Fruit fly (Drosophila melanogaster) whole organism, embryonic: ENCODE measurements around the gene Eig71Ei.

Experiments
- Aef1 ChIP-seq: fragments of 200-800 bp; sonication (Bioruptor generic); IDR thresholded peaks from 3 replicates; pipeline ENCODE4 v1.3.6; 2022; ENCODE audit warnings: missing biosample characterization, missing genetic modification characterization
- Awh ChIP-seq: fragments of 200-800 bp; sonication (Bioruptor generic); IDR thresholded peaks from 2 replicates; pipeline ENCODE4, ENCODE4 v1.3.6; 2022; ENCODE audit warnings: missing biosample characterization, missing genetic modification characterization
- Bteb2 ChIP-seq: fragments of 200-800 bp; sonication (Bioruptor generic); optimal IDR thresholded peaks from 2 replicates; lab custom pipeline; 2016; ENCODE audit warnings: missing biosample characterization, missing genetic modification characterization
- C15 ChIP-seq: fragments of 200-800 bp; sonication (Bioruptor generic); IDR thresholded peaks from 3 replicates; pipeline ENCODE4 v1.3.6; 2022; ENCODE audit warnings: missing biosample characterization, missing genetic modification characterization
- CG1024 ChIP-seq: fragments of 200-800 bp; sonication (Bioruptor generic); IDR thresholded peaks from 2 replicates; pipeline ENCODE4 v1.3.6; 2022; ENCODE audit warnings: missing biosample characterization, missing genetic modification characterization
- CG10979 ChIP-seq: fragments of 200-800 bp; sonication (Bioruptor generic); optimal IDR thresholded peaks from 2 replicates; lab custom pipeline; 2018; ENCODE audit warnings: missing biosample characterization, mild to moderate bottlenecking, missing genetic modification characterization, moderate library complexity
- CG11695 ChIP-seq: fragments of 200-800 bp; sonication (Bioruptor generic); IDR thresholded peaks from 3 replicates; pipeline ENCODE4 v1.3.6; 2022; ENCODE audit warnings: missing biosample characterization, missing genetic modification characterization
- CG1529 ChIP-seq: fragments of 200-800 bp; sonication (Bioruptor generic); optimal IDR thresholded peaks from 3 replicates; lab custom pipeline; 2018; ENCODE audit warnings: missing biosample characterization, missing genetic modification characterization
- CG17385 ChIP-seq: fragments of 200-800 bp; sonication (Bioruptor generic); optimal IDR thresholded peaks from 3 replicates; lab custom pipeline; 2018; ENCODE audit warnings: missing biosample characterization, mild to moderate bottlenecking, missing genetic modification characterization
- CG2116 ChIP-seq: fragments of 200-800 bp; sonication (Bioruptor generic); optimal IDR thresholded peaks from 3 replicates; lab custom pipeline; 2018; ENCODE audit warnings: missing biosample characterization, mild to moderate bottlenecking, missing genetic modification characterization
- CG3163 ChIP-seq: fragments of 200-800 bp; sonication (Bioruptor generic); optimal IDR thresholded peaks from 3 replicates; lab custom pipeline; 2016; ENCODE audit warnings: missing biosample characterization, missing genetic modification characterization
- CG33213 ChIP-seq: fragments of 200-800 bp; sonication (Bioruptor generic); optimal IDR thresholded peaks from 3 replicates; lab custom pipeline; 2016; ENCODE audit warnings: missing biosample characterization, missing genetic modification characterization
- CG3995 ChIP-seq: fragments of 200-800 bp; sonication (Bioruptor generic); optimal IDR thresholded peaks from 3 replicates; lab custom pipeline; 2016; ENCODE audit warnings: missing biosample characterization, missing genetic modification characterization
- CG43689 ChIP-seq: fragments of 200-800 bp; sonication (Bioruptor generic); IDR thresholded peaks from 2 replicates; pipeline ENCODE4 v1.3.6; 2022; ENCODE audit warnings: missing biosample characterization, missing genetic modification characterization
- CG4854 ChIP-seq: fragments of 200-800 bp; sonication (Bioruptor generic); optimal IDR thresholded peaks from 2 replicates; lab custom pipeline; 2016; ENCODE audit warnings: missing biosample characterization, missing genetic modification characterization, inconsistent platforms
- CG6654 ChIP-seq: fragments of 200-800 bp; sonication (Bioruptor generic); optimal IDR thresholded peaks from 2 replicates; lab custom pipeline; 2017; ENCODE audit warnings: missing biosample characterization, mild to moderate bottlenecking, missing genetic modification characterization
- CG8281 ChIP-seq: fragments of 200-800 bp; sonication (Bioruptor generic); optimal IDR thresholded peaks from 2 replicates; lab custom pipeline; 2018; ENCODE audit warnings: missing biosample characterization, mild to moderate bottlenecking, missing genetic modification characterization, moderate library complexity
- CG8944 ChIP-seq: fragments of 200-800 bp; sonication (Bioruptor generic); optimal IDR thresholded peaks from 3 replicates; lab custom pipeline; 2016; ENCODE audit warnings: missing biosample characterization, missing genetic modification characterization
- CG9817 ChIP-seq: fragments of 200-800 bp; sonication (Bioruptor generic); optimal IDR thresholded peaks from 2 replicates; lab custom pipeline; 2018; ENCODE audit warnings: missing biosample characterization, mild to moderate bottlenecking, missing genetic modification characterization, moderate library complexity
- CG9876 ChIP-seq: fragments of 200-800 bp; sonication (Bioruptor generic); optimal IDR thresholded peaks from 2 replicates; lab custom pipeline; 2016; ENCODE audit warnings: missing biosample characterization, missing genetic modification characterization
- Chrac-16 ChIP-seq: fragments of 200-800 bp; sonication (Bioruptor generic); optimal IDR thresholded peaks from 3 replicates; lab custom pipeline; 2016; ENCODE audit warnings: missing biosample characterization, missing genetic modification characterization
- CkIIα-i1 ChIP-seq: fragments of 200-800 bp; sonication (Bioruptor generic); IDR thresholded peaks from 2 replicates; pipeline ENCODE4 v1.3.6; 2022; ENCODE audit warnings: missing biosample characterization, missing genetic modification characterization
- Deaf1 ChIP-seq: fragments of 200-800 bp; optimal IDR thresholded peaks from 3 replicates; lab custom pipeline; 2019; ENCODE audit warnings: missing biosample characterization, mild to moderate bottlenecking, missing genetic modification characterization, moderate library complexity
- Dek ChIP-seq: fragments of 200-800 bp; sonication (Bioruptor generic); optimal IDR thresholded peaks from 3 replicates; lab custom pipeline; 2019; ENCODE audit warnings: missing biosample characterization, mild to moderate bottlenecking, missing genetic modification characterization, moderate library complexity
- Dip2 ChIP-seq: fragments of 200-800 bp; sonication (Bioruptor generic); IDR thresholded peaks from 2 replicates; pipeline ENCODE4 v1.3.6; 2022; ENCODE audit warnings: missing biosample characterization, missing genetic modification characterization
- E2f2 ChIP-seq: fragments of 200-800 bp; sonication (Bioruptor generic); IDR thresholded peaks from 2 replicates; pipeline ENCODE4 v1.3.6; 2022; ENCODE audit warnings: missing biosample characterization, missing genetic modification characterization
- Elba2 ChIP-seq: fragments of 200-800 bp; sonication (Bioruptor generic); optimal IDR thresholded peaks from 3 replicates; lab custom pipeline; 2016; ENCODE audit warnings: missing biosample characterization, missing genetic modification characterization
- Ets97D ChIP-seq: fragments of 200-800 bp; sonication (Bioruptor generic); optimal IDR thresholded peaks from 3 replicates; lab custom pipeline; 2016; ENCODE audit warnings: missing biosample characterization, missing genetic modification characterization
- H2.0 ChIP-seq: fragments of 200-800 bp; sonication (Bioruptor generic); IDR thresholded peaks from 2 replicates; pipeline ENCODE4 v1.3.6; 2022; ENCODE audit warnings: missing biosample characterization, missing genetic modification characterization
- Hmx ChIP-seq: fragments of 200-800 bp; sonication (Bioruptor generic); optimal IDR thresholded peaks from 2 replicates; lab custom pipeline; 2016; ENCODE audit warnings: missing biosample characterization, missing genetic modification characterization
- Hr78 ChIP-seq, 2 experiments: fragments of 200-800 bp in 1 of 2; fragments of >200 bp in 1 of 2; sonication (Bioruptor generic) in 1 of 2; optimal IDR thresholded peaks; 2 replicates each; lab custom pipeline; 2017 to 2019; ENCODE audit warnings: missing biosample characterization in 2 of 2, missing genetic modification characterization in 2 of 2, mild to moderate bottlenecking in 1 of 2, moderate library complexity in 1 of 2
- MBD-R2 ChIP-seq: fragments of 200-800 bp; sonication (Bioruptor generic); IDR thresholded peaks from 2 replicates; pipeline ENCODE4 v1.3.6; 2022; ENCODE audit warnings: missing biosample characterization, missing genetic modification characterization
- Neu2 ChIP-seq: fragments of 200-800 bp; sonication (Bioruptor generic); optimal IDR thresholded peaks from 3 replicates; lab custom pipeline; 2016; ENCODE audit warnings: missing biosample characterization, missing genetic modification characterization, borderline replicate concordance
- Side ChIP-seq: fragments of 200-800 bp; sonication (Bioruptor generic); optimal IDR thresholded peaks from 2 replicates; lab custom pipeline; 2016; ENCODE audit warnings: missing biosample characterization, missing genetic modification characterization
- Six4 ChIP-seq: fragments of 200-800 bp; sonication (Bioruptor generic); optimal IDR thresholded peaks from 2 replicates; lab custom pipeline; 2016; ENCODE audit warnings: missing biosample characterization, missing genetic modification characterization
- abd-A ChIP-seq: fragments of 200-800 bp; sonication (Bioruptor generic); optimal IDR thresholded peaks from 3 replicates; lab custom pipeline; 2019; ENCODE audit warnings: missing biosample characterization, mild to moderate bottlenecking, missing genetic modification characterization, moderate library complexity
- bowl ChIP-seq: fragments of 200-800 bp; sonication (Bioruptor generic); IDR thresholded peaks from 2 replicates; pipeline ENCODE4 v1.3.6; 2022; ENCODE audit warnings: missing biosample characterization, missing genetic modification characterization
- chif ChIP-seq, 2 experiments: fragments of 200-800 bp; sonication (Bioruptor generic); optimal IDR thresholded peaks; 3 replicates each; lab custom pipeline; 2016; ENCODE audit warnings: missing biosample characterization in 2 of 2, missing genetic modification characterization in 2 of 2
- chinmo ChIP-seq: fragments of 200-800 bp; sonication (Bioruptor generic); IDR thresholded peaks from 4 replicates; pipeline ENCODE4 v1.3.6; 2022; ENCODE audit warnings: missing biosample characterization, missing genetic modification characterization; ENCODE audit not compliant: partially characterized antibody
- chm ChIP-seq: fragments of 200-800 bp; sonication (Bioruptor generic); IDR thresholded peaks from 2 replicates; pipeline ENCODE4 v1.3.6; 2022; ENCODE audit warnings: missing biosample characterization, missing genetic modification characterization
- croc ChIP-seq: fragments of 200-800 bp; sonication (Bioruptor generic); conservative IDR thresholded peaks from 3 replicates; pipeline ENCODE4 v1.3.6; 2022; ENCODE audit warnings: missing biosample characterization, missing genetic modification characterization
- fd102C ChIP-seq: fragments of 200-800 bp; sonication (Bioruptor generic); optimal IDR thresholded peaks from 2 replicates; lab custom pipeline; 2018; ENCODE audit warnings: missing biosample characterization, mild to moderate bottlenecking, missing genetic modification characterization, moderate library complexity
- jigr1 ChIP-seq: fragments of 200-800 bp; sonication (Bioruptor generic); IDR thresholded peaks from 3 replicates; pipeline ENCODE4 v1.3.6; 2022; ENCODE audit warnings: missing biosample characterization, missing genetic modification characterization
- lab ChIP-seq: fragments of 200-800 bp; sonication (Bioruptor generic); optimal IDR thresholded peaks from 3 replicates; lab custom pipeline; 2017; ENCODE audit warnings: missing biosample characterization, missing genetic modification characterization, mild to moderate bottlenecking, moderate library complexity, missing genetic modification reagents
- nom ChIP-seq: fragments of 200-800 bp; sonication (Bioruptor generic); optimal IDR thresholded peaks from 2 replicates; lab custom pipeline; 2017; ENCODE audit warnings: missing biosample characterization, missing genetic modification characterization, mild to moderate bottlenecking, moderate library complexity, missing genetic modification reagents
- pho ChIP-seq: fragments of 200-800 bp; sonication (Bioruptor generic); optimal IDR thresholded peaks from 2 replicates; lab custom pipeline; 2016; ENCODE audit warnings: missing biosample characterization, missing genetic modification characterization
- sens-2 ChIP-seq: fragments of 200-800 bp; sonication (Bioruptor generic); IDR thresholded peaks from 2 replicates; pipeline ENCODE4 v1.3.6; 2022; ENCODE audit warnings: missing biosample characterization, missing genetic modification characterization
- stc ChIP-seq: fragments of 200-800 bp; sonication (Bioruptor generic); IDR thresholded peaks from 2 replicates; pipeline ENCODE4 v1.3.6; 2022; ENCODE audit warnings: missing biosample characterization, missing genetic modification characterization
- sug ChIP-seq: fragments of 200-800 bp; optimal IDR thresholded peaks from 2 replicates; lab custom pipeline; 2019; ENCODE audit warnings: missing biosample characterization, mild to moderate bottlenecking, missing genetic modification characterization, moderate library complexity
- trh ChIP-seq: fragments of 200-800 bp; sonication (Bioruptor generic); optimal IDR thresholded peaks from 2 replicates; lab custom pipeline; 2016; ENCODE audit warnings: missing biosample characterization, missing genetic modification characterization
- wek ChIP-seq: fragments of 200-800 bp; sonication (Bioruptor generic); optimal IDR thresholded peaks from 3 replicates; lab custom pipeline; 2018; ENCODE audit warnings: missing biosample characterization, mild to moderate bottlenecking, missing genetic modification characterization, moderate library complexity
- wor ChIP-seq: fragments of 200-800 bp; sonication (Bioruptor generic); IDR thresholded peaks from 2 replicates; pipeline ENCODE4 v1.3.6; 2022; ENCODE audit warnings: missing biosample characterization, missing genetic modification characterization

Eig71Ei gene

dm6 chr3L:15675111-15675510 is 15.6 kb downstream of the Eig71Ei start (continued):
- peak; percentile 60 for TF ChIP-seq CG33213
- TF ChIP-seq CG8281 (tag; lab: Kevin White, UChicago), result peak; percentile 17
- TF ChIP-seq jigr1, result no peak
- TF ChIP-seq croc (GFP tag; lab: Robert Waterston, UW), result peak; percentile 72
- no peak for TF ChIP-seq wek
- TF ChIP-seq Hr78 (GFP tag; optimal IDR thresholded peaks at IDR 0.05; lab: Kevin White, UChicago), result no peak
- peak; percentile 47; the same call in 1 of the 2 replicates for TF ChIP-seq Awh (GFP tag; lab: Robert Waterston, UW)
- TF ChIP-seq abd-A (tag; lab: Kevin White, UChicago), result no peak
- peak; percentile 4 for TF ChIP-seq Bteb2 (GFP tag; lab: Kevin White, UChicago)
- peak; percentile 42 for TF ChIP-seq CG8944 (GFP tag; lab: Kevin White, UChicago)
- peak; percentile 7 for TF ChIP-seq lab (GFP tag; lab: Kevin White, UChicago)
- TF ChIP-seq C15 (GFP tag; lab: Robert Waterston, UW), result no peak
- no peak for TF ChIP-seq CG9876 (GFP tag; lab: Kevin White, UChicago)
- no peak for TF ChIP-seq trh (GFP tag; lab: Kevin White, UChicago)
- no peak for TF ChIP-seq bowl (GFP tag; lab: Robert Waterston, UW)
- TF ChIP-seq CG3163 (GFP tag; lab: Kevin White, UChicago), result no peak
- TF ChIP-seq E2f2, result no peak
- TF ChIP-seq chif (GFP tag; optimal IDR thresholded peaks at IDR 0.05; lab: Kevin White, UChicago), result peak; percentile 63 to 88
- TF ChIP-seq nom (GFP tag; lab: Kevin White, UChicago), result no peak
- no peak for TF ChIP-seq chinmo
- TF ChIP-seq Aef1 (GFP tag; lab: Robert Waterston, UW), result no peak
- no peak for TF ChIP-seq Hmx (GFP tag; lab: Kevin White, UChicago)
- peak; percentile 52 for TF ChIP-seq Six4 (GFP tag; lab: Kevin White, UChicago)
- no peak for TF ChIP-seq CG2116 (GFP tag; lab: Kevin White, UChicago)
- TF ChIP-seq fd102C (GFP tag; lab: Kevin White, UChicago), result no peak
- TF ChIP-seq Chrac-16 (GFP tag; lab: Kevin White, UChicago), result peak; percentile 74
- TF ChIP-seq pho (GFP tag; lab: Kevin White, UChicago), result no peak
- no peak for TF ChIP-seq Neu2 (GFP tag; lab: Kevin White, UChicago)
- peak; percentile 15 for TF ChIP-seq Deaf1 (tag; lab: Kevin White, UChicago)
- TF ChIP-seq sug (tag; lab: Kevin White, UChicago), result no peak
- TF ChIP-seq Side (GFP tag; lab: Kevin White, UChicago), result peak; percentile 45
- TF ChIP-seq CG17385 (GFP tag; lab: Kevin White, UChicago), result peak; percentile 25
- no peak for TF ChIP-seq CG43689 (GFP tag; lab: Robert Waterston, UW)
- peak; percentile 46 for TF ChIP-seq CG6654 (GFP tag; lab: Kevin White, UChicago)
- no peak for TF ChIP-seq CG9817 (tag; lab: Kevin White, UChicago)
- no peak for TF ChIP-seq Dek (tag; lab: Kevin White, UChicago)
- peak; percentile 93 for TF ChIP-seq CG10979 (tag; lab: Kevin White, UChicago)
- TF ChIP-seq wor (GFP tag; lab: Robert Waterston, UW), result no peak
- TF ChIP-seq CG1024 (GFP tag; lab: Robert Waterston, UW), result peak; percentile 42
- 0 out of 3 replicates have a peak, but pooled peaks have one; percentile 44 for TF ChIP-seq CG11695
- no peak for TF ChIP-seq Dip2
- TF ChIP-seq Elba2 (GFP tag; lab: Kevin White, UChicago), result peak; percentile 9
- peak; percentile 74; the same call in 1 of the 2 replicates for TF ChIP-seq chm (GFP tag; lab: Robert Waterston, UW)
- no peak for TF ChIP-seq CkIIα-i1 (GFP tag; lab: Robert Waterston, UW)
- no peak for TF ChIP-seq CG3995 (GFP tag; lab: Kevin White, UChicago)
- peak; percentile 30; the same call in 1 of the 2 replicates for TF ChIP-seq H2.0
- TF ChIP-seq Ets97D (GFP tag; lab: Kevin White, UChicago), result no peak
- peak; percentile 38 for TF ChIP-seq CG4854 (GFP tag; lab: Kevin White, UChicago)
- TF ChIP-seq sens-2 (GFP tag; lab: Robert Waterston, UW), result peak; percentile 56; the same call in 1 of the 2 replicates
- peak; percentile 66 for TF ChIP-seq CG1529
- TF ChIP-seq MBD-R2, result no peak
- TF ChIP-seq stc (GFP tag; lab: Robert Waterston, UW), result no peak
